Worm (Caenorhabditis elegans) whole organism, L4 larva: Measurements from ENCODE around the gene Y54G2A.28.

Source experiments
- F10B5.3 ChIP-seq: sonication (generic microtip); optimal IDR thresholded peaks from 2 replicates; lab custom pipeline; 2016; ENCODE audit warnings: mild to moderate bottlenecking, missing genetic modification characterization, missing compliant biosample characterization
- F44E2.7 ChIP-seq: fragments of 200-800 bp; sonication (Bioruptor generic); IDR thresholded peaks from 2 replicates; pipeline ENCODE4 v2.1.2; 2022; ENCODE audit warnings: missing genetic modification characterization, missing compliant biosample characterization
- R02D3.7 ChIP-seq: fragments of 150-350 bp; sonication (generic microtip); optimal IDR thresholded peaks from 3 replicates; lab custom pipeline; 2014; ENCODE audit warnings: missing biosample characterization, missing genetic modification characterization
- T20F7.1 ChIP-seq: fragments of 200-800 bp; sonication (Bioruptor generic); optimal IDR thresholded peaks from 2 replicates; lab custom pipeline; 2018; ENCODE audit warnings: mild to moderate bottlenecking, missing genetic modification characterization, missing compliant biosample characterization
- T26A8.4 ChIP-seq: fragments of 200-800 bp; sonication (Bioruptor generic); IDR thresholded peaks from 2 replicates; pipeline ENCODE4 v1.3.6; 2022; ENCODE audit warnings: missing genetic modification characterization, missing compliant biosample characterization
- aha-1 ChIP-seq: fragments of 150-350 bp; peaks from one replicate; lab custom pipeline; 2014; ENCODE audit warnings: missing biosample characterization, missing genetic modification characterization
- ceh-82 ChIP-seq: sonication (generic microtip); optimal IDR thresholded peaks from 2 replicates; lab custom pipeline; 2017; ENCODE audit warnings: missing biosample characterization, missing genetic modification characterization
- ces-1 ChIP-seq: fragments of 150-350 bp; sonication (generic microtip); optimal IDR thresholded peaks from 4 replicates; lab custom pipeline; 2014; ENCODE audit warnings: missing biosample characterization, missing genetic modification reagents, missing genetic modification characterization
- cey-2 ChIP-seq: sonication (generic microtip); optimal IDR thresholded peaks from 3 replicates; lab custom pipeline; 2017; ENCODE audit warnings: missing genetic modification characterization, mild to moderate bottlenecking, missing compliant biosample characterization, antibody characterized with exemption, borderline replicate concordance; ENCODE audit not compliant: insufficient read depth
- ctbp-1 ChIP-seq: fragments of 200-800 bp; sonication (Bioruptor generic); IDR thresholded peaks from 2 replicates; pipeline ENCODE4 v1.3.6; 2022; ENCODE audit warnings: missing genetic modification reagents, missing genetic modification characterization, missing compliant biosample characterization
- daf-19 ChIP-seq: fragments of 200-800 bp; sonication (Bioruptor generic); conservative IDR thresholded peaks from 2 replicates; pipeline ENCODE4 v1.3.6; 2022; ENCODE audit warnings: missing genetic modification characterization, missing compliant biosample characterization
- dmd-8 ChIP-seq: fragments of 200-800 bp; sonication (Bioruptor generic); IDR thresholded peaks from 2 replicates; pipeline ENCODE4 v1.3.6; 2022; ENCODE audit warnings: missing genetic modification characterization, missing compliant biosample characterization
- dmd-9 ChIP-seq: fragments of 200-800 bp; sonication (Bioruptor generic); IDR thresholded peaks from 2 replicates; pipeline ENCODE4 v1.3.6; 2022; ENCODE audit warnings: missing genetic modification reagents, missing genetic modification characterization, missing compliant biosample characterization
- dpl-1 ChIP-seq: fragments of 150-350 bp; optimal IDR thresholded peaks from 2 replicates; lab custom pipeline; 2014; ENCODE audit warnings: missing biosample characterization, missing genetic modification reagents, missing genetic modification characterization
- hlh-30 ChIP-seq: sonication (generic microtip); optimal IDR thresholded peaks from 2 replicates; lab custom pipeline; 2017; ENCODE audit warnings: antibody characterized with exemption, mild to moderate bottlenecking, missing genetic modification characterization, missing compliant biosample characterization; ENCODE audit not compliant: insufficient read depth
- hmg-1.1 ChIP-seq: fragments of 200-800 bp; sonication (Bioruptor generic); IDR thresholded peaks from 2 replicates; pipeline ENCODE4 v1.3.6; 2022; ENCODE audit warnings: missing genetic modification reagents, missing genetic modification characterization, missing compliant biosample characterization
- lin-29 ChIP-seq: fragments of 200-800 bp; sonication (Bioruptor generic); IDR thresholded peaks from 2 replicates; pipeline ENCODE4 v1.3.6; 2022; ENCODE audit warnings: missing genetic modification reagents, missing genetic modification characterization, missing compliant biosample characterization
- lin-38 ChIP-seq: fragments of 200-800 bp; sonication (Bioruptor generic); IDR thresholded peaks from 2 replicates; pipeline ENCODE4 v1.3.6; 2022; ENCODE audit warnings: missing genetic modification reagents, missing genetic modification characterization, missing compliant biosample characterization
- lsy-2 ChIP-seq, 2 experiments: fragments of 150-350 bp in 1 of 2; sonication (generic microtip) in 1 of 2; optimal IDR thresholded peaks; 2 replicates each; lab custom pipeline; 2014 to 2017; ENCODE audit warnings: missing biosample characterization in 2 of 2, missing genetic modification characterization in 2 of 2
- nhr-25 ChIP-seq: sonication (generic microtip); optimal IDR thresholded peaks from 2 replicates; lab custom pipeline; 2017; ENCODE audit warnings: missing genetic modification characterization, mild to moderate bottlenecking, missing compliant biosample characterization, antibody characterized with exemption, moderate library complexity, borderline replicate concordance; ENCODE audit not compliant: insufficient read depth
- nhr-28 ChIP-seq: fragments of 150-350 bp; optimal IDR thresholded peaks from 2 replicates; lab custom pipeline; 2014; ENCODE audit warnings: missing biosample characterization, missing genetic modification characterization
- nhr-41 ChIP-seq: fragments of 200-800 bp; sonication (Bioruptor generic); IDR thresholded peaks from 2 replicates; pipeline ENCODE4 v1.3.6; 2022; ENCODE audit warnings: missing genetic modification reagents, missing genetic modification characterization, missing compliant biosample characterization
- saeg-2 ChIP-seq: fragments of 200-800 bp; sonication (Bioruptor generic); IDR thresholded peaks from 2 replicates; pipeline ENCODE4 v1.3.6; 2022; ENCODE audit warnings: missing genetic modification reagents, missing genetic modification characterization, missing compliant biosample characterization
- snpc-1.2 ChIP-seq: fragments of 200-800 bp; sonication (Bioruptor generic); IDR thresholded peaks from 2 replicates; pipeline ENCODE4 v1.3.6; 2022; ENCODE audit warnings: missing genetic modification reagents, missing genetic modification characterization, missing compliant biosample characterization
- tra-1 ChIP-seq: fragments of 200-800 bp; sonication (Bioruptor generic); IDR thresholded peaks from 2 replicates; pipeline ENCODE4 v1.3.6; 2022; ENCODE audit warnings: missing genetic modification reagents, missing genetic modification characterization, missing compliant biosample characterization
- unc-62 ChIP-seq, 3 experiments: fragments of 150-350 bp in 1 of 3; sonication (generic microtip); optimal IDR thresholded peaks in 2 of 3; peaks in 1 of 3; 1 replicate in 1 of 3; 2 replicates in 2 of 3; lab custom pipeline; 2014 to 2017; ENCODE audit warnings: missing biosample characterization in 3 of 3, missing genetic modification characterization in 3 of 3, missing genetic modification reagents in 3 of 3, missing genotype in 1 of 3
- zfp-3 ChIP-seq: fragments of 200-800 bp; sonication (Bioruptor generic); conservative IDR thresholded peaks from 2 replicates; pipeline ENCODE4 v1.3.6; 2022; ENCODE audit warnings: missing genetic modification reagents, missing genetic modification characterization, missing compliant biosample characterization
- zip-11 ChIP-seq: fragments of 200-800 bp; sonication (Bioruptor generic); IDR thresholded peaks from 2 replicates; pipeline ENCODE4 v1.3.6; 2022; ENCODE audit warnings: missing genetic modification characterization, missing compliant biosample characterization

The Y54G2A.28 gene

ce11 chrIV:3019438-3019837 lies 7.2 kb upstream of the Y54G2A.28 start, which contains the start of gene lin-22:
Gene lin-22 (plus strand): TSS chrIV:3019738.
- TF ChIP-seq nhr-25 (tag; lab: Kevin White, UChicago) (no peak), zip-11 (no peak), snpc-1.2 (no peak), T20F7.1 (GFP tag; lab: Kevin White, UChicago) (no peak), R02D3.7 (tag; lab: Kevin White, UChicago) (no peak), tra-1 (GFP tag; lab: Robert Waterston, UW) (no peak), daf-19 (GFP tag; lab: Robert Waterston, UW) (no peak)

DNA sequence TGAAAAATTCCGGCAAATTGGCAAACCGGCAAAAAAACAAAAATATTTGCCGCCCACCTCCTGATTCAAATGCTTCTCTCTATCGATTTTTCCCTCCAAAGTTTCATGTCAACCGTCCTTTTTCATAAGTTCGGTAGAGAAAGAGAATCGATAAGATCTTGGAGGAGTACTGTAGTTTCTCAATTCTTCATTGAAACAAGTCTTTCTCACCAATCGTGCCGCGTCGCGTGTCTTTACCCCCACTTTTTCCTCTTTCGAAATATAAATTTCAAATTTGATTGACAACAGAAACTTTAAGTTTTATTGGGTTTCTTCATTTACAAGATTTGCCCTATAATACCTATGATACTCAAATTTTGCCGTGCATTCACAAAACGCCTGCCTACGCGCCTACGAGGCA lies 6.4 kb upstream of the Y54G2A.28 start:
- TF ChIP-seq dmd-8 (GFP tag; lab: Robert Waterston, UW) = no peak
- TF ChIP-seq ceh-82 = no peak
- TF ChIP-seq lsy-2 (tag; optimal IDR thresholded peaks at IDR 0.05; lab: Kevin White, UChicago) = peak in 1 of 2 experiments; percentile 38

ce11 chrIV:3016202-3016601 lies 4.0 kb upstream of the Y54G2A.28 start:
- TF ChIP-seq hmg-1.1 (no peak), unc-62 (GFP tag; optimal IDR thresholded peaks at IDR 0.05 in 1 of 2; lab: Kevin White, UChicago) (peak in 1 of 2 experiments; percentile 91), unc-62 (tag; optimal IDR thresholded peaks at IDR 0.05; lab: Kevin White, UChicago) (no peak)

DNA sequence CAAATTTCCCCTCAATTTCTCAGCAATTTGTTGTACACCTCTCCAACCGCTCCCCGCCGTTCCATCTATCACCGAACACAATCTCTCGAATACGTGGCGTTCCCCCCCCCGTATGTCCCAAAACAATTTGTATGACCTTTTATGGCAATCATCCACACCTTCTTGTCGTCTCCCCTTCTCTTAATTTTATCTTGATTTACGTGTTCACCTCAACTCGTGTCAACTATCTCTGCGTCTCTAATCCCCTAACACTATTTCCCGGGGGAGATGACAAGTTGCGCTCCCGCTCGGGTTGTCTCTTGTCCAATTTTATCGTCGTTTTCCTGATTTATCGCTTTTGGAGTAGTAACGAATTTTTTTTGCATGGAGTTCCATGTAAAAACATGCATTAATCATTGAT lies 2.4 kb upstream of the Y54G2A.28 start:
- peak; percentile 26 for TF ChIP-seq nhr-28 (tag; lab: Kevin White, UChicago)
- peak; percentile 81 for TF ChIP-seq aha-1 (tag; lab: Kevin White, UChicago)
- TF ChIP-seq F10B5.3 = no peak
- TF ChIP-seq dmd-9 = 0 out of 2 replicates have a peak, but pooled peaks have one; percentile 29
- TF ChIP-seq hlh-30 (tag; lab: Kevin White, UChicago) = peak; percentile 36
- peak in 1 of 2 experiments; percentile 85 for TF ChIP-seq unc-62 (GFP tag; optimal IDR thresholded peaks at IDR 0.05 in 1 of 2; lab: Kevin White, UChicago)
- no peak for TF ChIP-seq unc-62 (tag; optimal IDR thresholded peaks at IDR 0.05; lab: Kevin White, UChicago)
- 0 out of 2 replicates have a peak, but pooled peaks have one; percentile 16 for TF ChIP-seq tra-1 (GFP tag; lab: Robert Waterston, UW)
- no peak for TF ChIP-seq ces-1 (GFP tag; lab: Kevin White, UChicago)
- TF ChIP-seq zfp-3 (GFP tag; lab: Robert Waterston, UW) = no peak

ce11 chrIV:3011647-3012046 lies 574 bp downstream of the Y54G2A.28 start:
- peak; percentile 6 for TF ChIP-seq dpl-1
- peak; percentile 71 for TF ChIP-seq lin-38 (GFP tag; lab: Robert Waterston, UW)
- no peak for TF ChIP-seq cey-2 (tag; lab: Kevin White, UChicago)
- TF ChIP-seq T20F7.1 (GFP tag; lab: Kevin White, UChicago) = no peak
- no peak for TF ChIP-seq F44E2.7 (GFP tag; lab: Robert Waterston, UW)

- TF ChIP-seq saeg-2 = no peak
- TF ChIP-seq ctbp-1 (GFP tag; lab: Robert Waterston, UW) = no peak
Observed at ce11 chrIV:3008828-3009227, 3.4 kb downstream of the Y54G2A.28 start, which contains the start of gene Y54G2A.73. Gene Y54G2A.73 (minus strand): TSS chrIV:3008892.

- TF ChIP-seq ctbp-1 (GFP tag; lab: Robert Waterston, UW) (no peak), T26A8.4 (no peak), nhr-41 (GFP tag; lab: Robert Waterston, UW) (no peak), daf-19 (GFP tag; lab: Robert Waterston, UW) (no peak), lin-29 (GFP tag; lab: Robert Waterston, UW) (no peak), nhr-28 (tag; lab: Kevin White, UChicago) (no peak)
- TF ChIP-seq, all 104 proteins: peak for 0
Observed at ce11 chrIV:3002807-3003206, 9.4 kb downstream of the Y54G2A.28 start.
